Fruit fly (Drosophila melanogaster) whole organism, prepupa: Measurements from ENCODE around the gene Adsl.

ENCODE experiments used
- CG11762 ChIP-seq: fragments of 200-800 bp; sonication (Bioruptor generic); optimal IDR thresholded peaks from 3 replicates; lab custom pipeline; 2016; ENCODE audit warnings: missing biosample characterization, missing genetic modification characterization; ENCODE audit not compliant: insufficient read depth
- CG11902 ChIP-seq: fragments of 200-800 bp; sonication (Bioruptor generic); optimal IDR thresholded peaks from 3 replicates; lab custom pipeline; 2016; ENCODE audit warnings: missing biosample characterization, missing genetic modification characterization
- CG15336 ChIP-seq: fragments of 200-800 bp; sonication (Bioruptor generic); IDR thresholded peaks from 2 replicates; pipeline ENCODE4 v1.3.6; 2022; ENCODE audit warnings: missing biosample characterization, missing genetic modification characterization
- Eip78C ChIP-seq: fragments of 200-800 bp; sonication (Bioruptor generic); peaks from one replicate; lab custom pipeline; 2016; ENCODE audit warnings: missing biosample characterization, missing genetic modification characterization
- Met ChIP-seq: fragments of 200-800 bp; sonication (Bioruptor generic); optimal IDR thresholded peaks from 3 replicates; lab custom pipeline; 2016; ENCODE audit warnings: missing biosample characterization, missing genetic modification characterization
- OdsH ChIP-seq: fragments of 200-800 bp; sonication (Bioruptor generic); optimal IDR thresholded peaks from 3 replicates; lab custom pipeline; 2016; ENCODE audit warnings: missing biosample characterization, missing genetic modification characterization
- Sox14 ChIP-seq: fragments of 200-800 bp; sonication (Bioruptor generic); optimal IDR thresholded peaks from 3 replicates; lab custom pipeline; 2016; ENCODE audit warnings: missing biosample characterization, missing genetic modification characterization
- fd59A ChIP-seq: fragments of 200-800 bp; sonication (Bioruptor generic); optimal IDR thresholded peaks from 2 replicates; lab custom pipeline; 2017; ENCODE audit warnings: missing biosample characterization, mild to moderate bottlenecking, missing genetic modification characterization, missing genetic modification reagents
- fkh ChIP-seq: fragments of 200-800 bp; sonication (Bioruptor generic); optimal IDR thresholded peaks from 3 replicates; lab custom pipeline; 2017; ENCODE audit warnings: missing biosample characterization, mild to moderate bottlenecking, missing genetic modification characterization, moderate library complexity

DNA sequence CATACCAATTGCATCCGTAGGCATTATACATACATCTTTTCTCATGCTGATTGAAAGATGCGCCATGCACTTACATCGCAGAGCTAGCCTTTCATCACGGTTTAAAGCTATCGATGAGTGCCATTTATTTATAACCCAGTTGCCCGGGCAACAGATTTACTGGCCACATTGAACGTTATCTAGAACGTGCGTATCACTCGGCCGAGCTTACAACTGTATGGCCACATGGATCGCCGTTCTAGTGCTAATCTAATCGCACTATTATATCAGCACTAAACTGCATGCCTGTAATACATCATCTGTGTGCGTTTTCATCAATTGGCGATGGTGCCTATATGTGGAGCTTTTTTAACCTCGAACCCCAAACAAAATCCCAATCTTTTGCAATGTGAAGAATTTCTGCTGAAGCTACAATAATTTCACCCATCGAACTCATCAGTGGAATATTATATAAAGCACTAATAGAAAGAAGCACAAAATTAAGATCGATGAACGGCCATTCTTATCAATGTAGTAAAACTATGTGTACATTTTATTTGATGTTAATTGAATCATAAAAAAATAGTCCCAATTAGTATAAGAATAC is 40.0 kb upstream of the Adsl start:
- no peak for TF ChIP-seq CG11902 (GFP tag; lab: Kevin White, UChicago)
- no peak for TF ChIP-seq CG11762 (GFP tag; lab: Kevin White, UChicago)
- no peak for TF ChIP-seq fd59A (GFP tag; lab: Kevin White, UChicago)
- TF ChIP-seq Met (GFP tag; lab: Kevin White, UChicago), result no peak
- no peak for TF ChIP-seq fkh
- no peak for TF ChIP-seq CG15336 (GFP tag; lab: Robert Waterston, UW)
- TF ChIP-seq OdsH, result no peak
- TF ChIP-seq Sox14, result no peak
- no peak for TF ChIP-seq Eip78C (GFP tag; lab: Kevin White, UChicago)
